Worm (Caenorhabditis elegans): Measurements from ENCODE around the gene Y54E2A.8.

- no peak for TF ChIP-seq unc-62 (GFP tag; optimal IDR thresholded peaks at IDR 0.05)
- no peak for TF ChIP-seq nhr-11 (tag; optimal IDR thresholded peaks at IDR 0.05)
Observed at ce11 chrII:14812231-14812630, 34.1 kb downstream of the Y54E2A.8 start, which contains the start of gene osta-3.

Measured in whole organism, L1 larva.